Fruit fly (Drosophila melanogaster) whole organism, embryonic: ENCODE data around the gene Ret.

Source experiments
- BEAF-32 ChIP-seq: fragments of 200-800 bp; sonication (Bioruptor generic); optimal IDR thresholded peaks from 3 replicates; lab custom pipeline; 2017; ENCODE audit warnings: missing biosample characterization, missing genetic modification characterization, mild to moderate bottlenecking, moderate library complexity, missing genetic modification reagents
- CG12659 ChIP-seq: fragments of 200-800 bp; sonication (Bioruptor generic); optimal IDR thresholded peaks from 3 replicates; lab custom pipeline; 2017; ENCODE audit warnings: mild to moderate bottlenecking, missing biosample characterization, missing genetic modification reagents, missing genetic modification characterization
- CG14710 ChIP-seq: fragments of 200-800 bp; sonication (Bioruptor generic); optimal IDR thresholded peaks from 3 replicates; lab custom pipeline; 2019; ENCODE audit warnings: missing biosample characterization, mild to moderate bottlenecking, missing genetic modification characterization, moderate library complexity
- CG15073 ChIP-seq: fragments of 200-800 bp; sonication (Bioruptor generic); optimal IDR thresholded peaks from 2 replicates; lab custom pipeline; 2016; ENCODE audit warnings: missing biosample characterization, missing genetic modification characterization
- CG17829 ChIP-seq: fragments of 200-800 bp; optimal IDR thresholded peaks from 2 replicates; lab custom pipeline; 2019; ENCODE audit warnings: missing biosample characterization, mild to moderate bottlenecking, missing genetic modification characterization, moderate library complexity
- CG31388 ChIP-seq: fragments of 200-800 bp; sonication (Bioruptor generic); optimal IDR thresholded peaks from 2 replicates; lab custom pipeline; 2016; ENCODE audit warnings: missing biosample characterization, missing genetic modification characterization
- CG34422 ChIP-seq: fragments of 200-800 bp; sonication (Bioruptor generic); IDR thresholded peaks from 3 replicates; pipeline ENCODE4 v1.3.6; 2022; ENCODE audit warnings: missing biosample characterization, missing genetic modification characterization
- CG4707 ChIP-seq: fragments of 200-800 bp; sonication (Bioruptor generic); optimal IDR thresholded peaks from 2 replicates; lab custom pipeline; 2018; ENCODE audit warnings: missing biosample characterization, mild to moderate bottlenecking, missing genetic modification characterization, moderate library complexity
- CG4854 ChIP-seq: fragments of 200-800 bp; sonication (Bioruptor generic); optimal IDR thresholded peaks from 2 replicates; lab custom pipeline; 2016; ENCODE audit warnings: missing biosample characterization, missing genetic modification characterization, inconsistent platforms
- CG6254 ChIP-seq: fragments of 200-800 bp; sonication (Bioruptor generic); optimal IDR thresholded peaks from 3 replicates; lab custom pipeline; 2017; ENCODE audit warnings: mild to moderate bottlenecking, missing biosample characterization, missing genetic modification reagents, missing genetic modification characterization
- CG7357 ChIP-seq: fragments of 200-800 bp; sonication (Bioruptor generic); IDR thresholded peaks from 3 replicates; pipeline ENCODE4 v1.3.6; 2022; ENCODE audit warnings: missing biosample characterization, missing genetic modification characterization
- CG7745 ChIP-seq: fragments of 200-800 bp; sonication (Bioruptor generic); optimal IDR thresholded peaks from 2 replicates; lab custom pipeline; 2018; ENCODE audit warnings: missing biosample characterization, mild to moderate bottlenecking, missing genetic modification characterization, moderate library complexity
- CG8290 ChIP-seq, 3 experiments: fragments of 200-800 bp; sonication (Bioruptor generic); optimal IDR thresholded peaks; 2 replicates each; lab custom pipeline; 2016 to 2019; ENCODE audit warnings: missing biosample characterization in 3 of 3, missing genetic modification characterization in 3 of 3, mild to moderate bottlenecking in 2 of 3, moderate library complexity in 1 of 3
- CG9215 ChIP-seq: fragments of 200-800 bp; sonication (Bioruptor generic); IDR thresholded peaks from 2 replicates; pipeline ENCODE4 v1.3.6; 2022; ENCODE audit warnings: missing biosample characterization, missing genetic modification characterization
- CG9797 ChIP-seq: fragments of 200-800 bp; sonication (Bioruptor generic); optimal IDR thresholded peaks from 3 replicates; lab custom pipeline; 2018; ENCODE audit warnings: missing biosample characterization, mild to moderate bottlenecking, missing genetic modification characterization
- Dp ChIP-seq: fragments of 200-800 bp; sonication (Bioruptor generic); optimal IDR thresholded peaks from 2 replicates; lab custom pipeline; 2018; ENCODE audit warnings: missing biosample characterization, mild to moderate bottlenecking, missing genetic modification characterization, moderate library complexity
- Elba2 ChIP-seq: fragments of 200-800 bp; sonication (Bioruptor generic); optimal IDR thresholded peaks from 3 replicates; lab custom pipeline; 2016; ENCODE audit warnings: missing biosample characterization, missing genetic modification characterization
- H15 ChIP-seq: fragments of 200-800 bp; sonication (Bioruptor generic); IDR thresholded peaks from 3 replicates; pipeline ENCODE4 v1.3.6; 2022; ENCODE audit warnings: missing biosample characterization, missing genetic modification characterization
- HLH4C ChIP-seq: fragments of 200-800 bp; sonication (Bioruptor generic); IDR thresholded peaks from 3 replicates; pipeline ENCODE4 v1.3.6; 2022; ENCODE audit warnings: missing biosample characterization, missing genetic modification characterization; ENCODE audit not compliant: partially characterized antibody
- Hsf ChIP-seq: fragments of 200-800 bp; sonication (Bioruptor generic); optimal IDR thresholded peaks from 3 replicates; lab custom pipeline; 2016; ENCODE audit warnings: missing biosample characterization, missing genetic modification characterization
- Lhr ChIP-seq: fragments of 200-800 bp; sonication (Bioruptor generic); optimal IDR thresholded peaks from 3 replicates; lab custom pipeline; 2017; ENCODE audit warnings: mild to moderate bottlenecking, missing biosample characterization, missing genetic modification reagents, missing genetic modification characterization
- Mes4 ChIP-seq: fragments of 200-800 bp; sonication (Bioruptor generic); optimal IDR thresholded peaks from 2 replicates; lab custom pipeline; 2016; ENCODE audit warnings: missing biosample characterization, missing genetic modification characterization
- Nf-YC ChIP-seq: fragments of 200-800 bp; optimal IDR thresholded peaks from 3 replicates; lab custom pipeline; 2019; ENCODE audit warnings: missing biosample characterization, mild to moderate bottlenecking, missing genetic modification characterization, moderate library complexity
- Oaz ChIP-seq: fragments of 200-800 bp; sonication (Bioruptor generic); IDR thresholded peaks from 2 replicates; pipeline ENCODE4 v1.3.6; 2022; ENCODE audit warnings: missing biosample characterization, missing genetic modification characterization
- Oli ChIP-seq: fragments of 200-800 bp; sonication (Bioruptor generic); optimal IDR thresholded peaks from 2 replicates; lab custom pipeline; 2018; ENCODE audit warnings: missing biosample characterization, mild to moderate bottlenecking, missing genetic modification characterization, moderate library complexity
- Ssrp ChIP-seq: fragments of 200-800 bp; sonication (Bioruptor generic); optimal IDR thresholded peaks from 2 replicates; lab custom pipeline; 2018; ENCODE audit warnings: missing biosample characterization, mild to moderate bottlenecking, missing genetic modification characterization, moderate library complexity
- bigmax ChIP-seq: fragments of 200-800 bp; sonication (Bioruptor generic); optimal IDR thresholded peaks from 2 replicates; lab custom pipeline; 2018; ENCODE audit warnings: missing biosample characterization, mild to moderate bottlenecking, missing genetic modification characterization
- cg ChIP-seq: fragments of 200-800 bp; sonication (Bioruptor generic); optimal IDR thresholded peaks from 3 replicates; lab custom pipeline; 2019; ENCODE audit warnings: missing biosample characterization, mild to moderate bottlenecking, missing genetic modification characterization, moderate library complexity
- chn ChIP-seq: fragments of 200-800 bp; sonication (Bioruptor generic); optimal IDR thresholded peaks from 2 replicates; lab custom pipeline; 2016; ENCODE audit warnings: missing biosample characterization, missing genetic modification characterization
- crp ChIP-seq, 2 experiments: fragments of 200-800 bp; sonication (Bioruptor generic); optimal IDR thresholded peaks; 2 replicates in 1 of 2; 3 replicates in 1 of 2; lab custom pipeline; 2017; ENCODE audit warnings: missing biosample characterization in 2 of 2, missing genetic modification characterization in 2 of 2, mild to moderate bottlenecking in 1 of 2, moderate library complexity in 1 of 2
- disco-r ChIP-seq: fragments of 200-800 bp; sonication (Bioruptor generic); optimal IDR thresholded peaks from 2 replicates; lab custom pipeline; 2016; ENCODE audit warnings: missing biosample characterization, missing genetic modification characterization
- dm ChIP-seq: fragments of 200-800 bp; sonication (Bioruptor generic); optimal IDR thresholded peaks from 3 replicates; lab custom pipeline; 2016; ENCODE audit warnings: missing biosample characterization, missing genetic modification characterization
- esg ChIP-seq: fragments of 200-800 bp; sonication (Bioruptor generic); conservative IDR thresholded peaks from 2 replicates; pipeline ENCODE4 v1.3.6; 2022; ENCODE audit warnings: missing biosample characterization, missing genetic modification characterization
- fu2 ChIP-seq: fragments of 200-800 bp; sonication (Bioruptor generic); optimal IDR thresholded peaks from 2 replicates; lab custom pipeline; 2016; ENCODE audit warnings: missing biosample characterization, missing genetic modification characterization
- gem ChIP-seq: fragments of 200-800 bp; sonication (Bioruptor generic); optimal IDR thresholded peaks from 2 replicates; lab custom pipeline; 2019; ENCODE audit warnings: missing biosample characterization, mild to moderate bottlenecking, missing genetic modification characterization, moderate library complexity
- gro ChIP-seq: fragments of 200-800 bp; sonication (Bioruptor generic); optimal IDR thresholded peaks from 2 replicates; lab custom pipeline; 2016; ENCODE audit warnings: missing biosample characterization, missing genetic modification characterization
- gsb ChIP-seq: fragments of 200-800 bp; sonication (Bioruptor generic); IDR thresholded peaks from 2 replicates; pipeline ENCODE4 v1.3.6; 2022; ENCODE audit warnings: missing biosample characterization, missing genetic modification characterization
- hb ChIP-seq: fragments of 200-800 bp; sonication (Bioruptor generic); IDR thresholded peaks from 3 replicates; pipeline ENCODE4 v1.3.6; 2022; ENCODE audit warnings: missing biosample characterization, missing genetic modification characterization; ENCODE audit not compliant: partially characterized antibody
- jumu ChIP-seq: fragments of 200-800 bp; sonication (Bioruptor generic); optimal IDR thresholded peaks from 3 replicates; lab custom pipeline; 2016; ENCODE audit warnings: missing biosample characterization, missing genetic modification characterization
- kay ChIP-seq: fragments of 200-800 bp; sonication (Bioruptor generic); optimal IDR thresholded peaks from 2 replicates; lab custom pipeline; 2016; ENCODE audit warnings: missing biosample characterization, missing genetic modification characterization
- lbe ChIP-seq: fragments of 200-800 bp; sonication (Bioruptor generic); optimal IDR thresholded peaks from 2 replicates; lab custom pipeline; 2016; ENCODE audit warnings: missing biosample characterization, mild to moderate bottlenecking, missing genetic modification characterization
- peb ChIP-seq: fragments of 200-800 bp; sonication (Bioruptor generic); IDR thresholded peaks from 2 replicates; pipeline ENCODE4 v1.3.6; 2022; ENCODE audit warnings: missing biosample characterization, missing genetic modification characterization
- slbo ChIP-seq: fragments of 200-800 bp; sonication (Bioruptor generic); IDR thresholded peaks from 2 replicates; pipeline ENCODE4 v1.3.6; 2022; ENCODE audit warnings: missing biosample characterization, missing genetic modification characterization
- sqz ChIP-seq: fragments of 200-800 bp; sonication (Bioruptor generic); optimal IDR thresholded peaks from 3 replicates; lab custom pipeline; 2018; ENCODE audit warnings: missing biosample characterization, mild to moderate bottlenecking, missing genetic modification characterization
- stwl ChIP-seq: fragments of 200-800 bp; sonication (Bioruptor generic); optimal IDR thresholded peaks from 3 replicates; lab custom pipeline; 2018; ENCODE audit warnings: missing biosample characterization, mild to moderate bottlenecking, missing genetic modification characterization, moderate library complexity
- tll ChIP-seq, 2 experiments: fragments of 200-800 bp in 1 of 2; fragments of >200 bp in 1 of 2; sonication (Bioruptor generic) in 1 of 2; optimal IDR thresholded peaks; 2 replicates each; lab custom pipeline; 2017 to 2019; ENCODE audit warnings: missing biosample characterization in 2 of 2, missing genetic modification characterization in 2 of 2, mild to moderate bottlenecking in 1 of 2, moderate library complexity in 1 of 2
- tna ChIP-seq: fragments of 200-800 bp; sonication (Bioruptor generic); IDR thresholded peaks from 2 replicates; pipeline ENCODE4 v1.3.6; 2022; ENCODE audit warnings: missing biosample characterization, missing genetic modification characterization; ENCODE audit not compliant: partially characterized antibody
- unpg ChIP-seq: fragments of 200-800 bp; sonication (Bioruptor generic); optimal IDR thresholded peaks from 3 replicates; lab custom pipeline; 2018; ENCODE audit warnings: missing biosample characterization, mild to moderate bottlenecking, missing genetic modification characterization, moderate library complexity
- vvl ChIP-seq: fragments of 200-800 bp; sonication (Bioruptor generic); IDR thresholded peaks from 2 replicates; pipeline ENCODE4 v1.3.6; 2022; ENCODE audit warnings: missing biosample characterization, missing genetic modification characterization
- zf30C ChIP-seq: fragments of 200-800 bp; sonication (Bioruptor generic); optimal IDR thresholded peaks from 3 replicates; lab custom pipeline; 2018; ENCODE audit warnings: missing biosample characterization, mild to moderate bottlenecking, missing genetic modification characterization

Gene Ret

DNA sequence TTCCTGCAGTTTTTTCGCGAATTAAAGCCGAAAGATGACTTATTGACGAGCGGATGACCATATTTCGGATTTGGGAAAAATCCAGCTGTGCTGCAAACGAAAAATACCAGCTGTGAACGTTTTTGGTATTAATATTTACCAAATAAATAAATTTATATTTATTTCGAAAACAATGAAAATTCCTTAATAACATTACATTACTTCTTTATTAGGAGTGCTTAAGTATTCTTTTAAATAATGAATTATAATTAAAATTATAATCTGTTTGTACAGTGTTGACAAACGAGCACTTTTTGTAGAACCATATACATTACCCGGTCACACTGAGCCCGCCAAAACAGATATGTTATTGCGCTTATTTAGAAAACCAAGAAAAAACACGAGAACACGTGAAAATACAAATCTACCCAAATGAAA, 18.9 kb downstream of the Ret start, which contains the start of the genes bur and Mcm10 (continued):
- no peak for TF ChIP-seq zf30C (GFP tag; lab: Kevin White, UChicago)
- TF ChIP-seq CG9215 (GFP tag; lab: Robert Waterston, UW), result no peak
- TF ChIP-seq cg, result no peak
- TF ChIP-seq Hsf (GFP tag; lab: Kevin White, UChicago), result no peak
- no peak for TF ChIP-seq bigmax (GFP tag; lab: Kevin White, UChicago)
- TF ChIP-seq jumu, result no peak
- no peak for TF ChIP-seq CG34422 (GFP tag; lab: Robert Waterston, UW)
- no peak for TF ChIP-seq Ssrp (tag; lab: Kevin White, UChicago)
- TF ChIP-seq gem (tag; lab: Kevin White, UChicago), result no peak
- peak; percentile 28 for TF ChIP-seq BEAF-32 (GFP tag; lab: Kevin White, UChicago)
- no peak for TF ChIP-seq sqz (GFP tag; lab: Kevin White, UChicago)
- TF ChIP-seq peb (GFP tag; lab: Robert Waterston, UW), result no peak
- TF ChIP-seq Dp (GFP tag; lab: Kevin White, UChicago), result peak; percentile 87
- TF ChIP-seq Lhr (GFP tag; lab: Kevin White, UChicago), result peak; percentile 62
- peak in 1 of 2 experiments; percentile 97 for TF ChIP-seq tll (GFP tag; optimal IDR thresholded peaks at IDR 0.05; lab: Kevin White, UChicago)
- TF ChIP-seq esg (GFP tag; lab: Robert Waterston, UW), result no peak
- no peak for TF ChIP-seq CG4707
- TF ChIP-seq dm (GFP tag; lab: Kevin White, UChicago), result no peak
- TF ChIP-seq gro (GFP tag; lab: Kevin White, UChicago), result no peak
- TF ChIP-seq CG12659, result peak; percentile 65
- TF ChIP-seq stwl (tag; lab: Kevin White, UChicago), result peak; percentile 68
- no peak for TF ChIP-seq CG7745 (tag; lab: Kevin White, UChicago)
- no peak for TF ChIP-seq lbe
- TF ChIP-seq Oli (tag; lab: Kevin White, UChicago), result no peak
- TF ChIP-seq CG14710 (tag; lab: Kevin White, UChicago), result peak; percentile 78
- TF ChIP-seq unpg (GFP tag; lab: Kevin White, UChicago), result no peak
- TF ChIP-seq CG6254 (GFP tag; lab: Kevin White, UChicago), result no peak
- TF ChIP-seq vvl (GFP tag; lab: Robert Waterston, UW), result no peak
- TF ChIP-seq Oaz, result no peak
- TF ChIP-seq disco-r (GFP tag; lab: Kevin White, UChicago), result no peak
- TF ChIP-seq gsb, result no peak
- peak; percentile 78 for TF ChIP-seq Elba2 (GFP tag; lab: Kevin White, UChicago)
- no peak for TF ChIP-seq H15 (GFP tag; lab: Robert Waterston, UW)
- peak; percentile 21 for TF ChIP-seq kay (GFP tag; lab: Kevin White, UChicago)
- no peak for TF ChIP-seq CG31388 (GFP tag; lab: Kevin White, UChicago)
- no peak for TF ChIP-seq chn (GFP tag; lab: Kevin White, UChicago)
- TF ChIP-seq HLH4C (GFP tag; lab: Robert Waterston, UW), result no peak
- TF ChIP-seq CG15073 (GFP tag; lab: Kevin White, UChicago), result no peak
- no peak for TF ChIP-seq Mes4 (GFP tag; lab: Kevin White, UChicago)
- TF ChIP-seq CG4854, result no peak
- no peak for TF ChIP-seq hb
- TF ChIP-seq fu2 (GFP tag; lab: Kevin White, UChicago), result no peak
- TF ChIP-seq slbo (GFP tag; lab: Robert Waterston, UW), result no peak
- no peak for TF ChIP-seq Nf-YC (tag; lab: Kevin White, UChicago)
- TF ChIP-seq CG7357 (GFP tag; lab: Robert Waterston, UW), result no peak
- TF ChIP-seq CG9797 (GFP tag; lab: Kevin White, UChicago), result peak; percentile 94
- peak; percentile 60 for TF ChIP-seq CG8290 (GFP tag; optimal IDR thresholded peaks at IDR 0.05; lab: Kevin White, UChicago)
- TF ChIP-seq CG8290 (tag; optimal IDR thresholded peaks at IDR 0.05; lab: Kevin White, UChicago), result no peak
- TF ChIP-seq CG17829 (tag; lab: Kevin White, UChicago), result peak; percentile 46
- no peak for TF ChIP-seq tna (GFP tag; lab: Robert Waterston, UW)
- peak in 1 of 2 experiments; percentile 28 for TF ChIP-seq crp (GFP tag; optimal IDR thresholded peaks at IDR 0.05; lab: Kevin White, UChicago)
